Fruit fly (Drosophila melanogaster) Kc167 (cell line): Measurements from ENCODE around the gene Bug22.

ENCODE experiments used
- Myc ChIP-seq: fragments of >200 bp; optimal IDR thresholded peaks from 2 replicates; lab custom pipeline; 2017; ENCODE audit warnings: missing external identifiers
- Sin3A ChIP-seq: fragments of >200 bp; optimal IDR thresholded peaks from 2 replicates; lab custom pipeline; 2018; ENCODE audit warnings: missing external identifiers
- h ChIP-seq: fragments of >200 bp; optimal IDR thresholded peaks from 3 replicates; lab custom pipeline; 2018; ENCODE audit warnings: missing external identifiers
- insv ChIP-seq: fragments of >200 bp; optimal IDR thresholded peaks from 3 replicates; lab custom pipeline; 2018; ENCODE audit warnings: missing external identifiers
- psq ChIP-seq: fragments of >200 bp; optimal IDR thresholded peaks from 2 replicates; lab custom pipeline; 2017; ENCODE audit warnings: missing external identifiers
- ttk ChIP-seq: sonication (Bioruptor generic); optimal IDR thresholded peaks from 2 replicates; lab custom pipeline; 2017; ENCODE audit warnings: missing external identifiers

Bug22 gene

dm6 chr2L:10455944-10456520 lies 25.3 kb upstream of the Bug22 start:
- TF ChIP-seq psq (lab: Kevin White, UChicago) (no peak), insv (no peak), h (lab: Kevin White, UChicago) (no peak), ttk (lab: Kevin White, UChicago) (no peak), Myc (lab: Kevin White, UChicago) (no peak), Sin3A (lab: Kevin White, UChicago) (no peak)

- TF ChIP-seq Myc (lab: Kevin White, UChicago) = no peak
- no peak for TF ChIP-seq h (lab: Kevin White, UChicago)
- TF ChIP-seq insv = no peak
- no peak for TF ChIP-seq ttk (lab: Kevin White, UChicago)
- no peak for TF ChIP-seq psq (lab: Kevin White, UChicago)
- no peak for TF ChIP-seq Sin3A (lab: Kevin White, UChicago)
Observed at dm6 chr2L:10452296-10452695, 21.6 kb upstream of the Bug22 start, which contains the start of gene ppk10. TSS of gene ppk10 (minus strand) at chr2L:10452396.

- TF ChIP-seq ttk (lab: Kevin White, UChicago) = no peak
- TF ChIP-seq h (lab: Kevin White, UChicago) = no peak
- no peak for TF ChIP-seq insv
- TF ChIP-seq Myc (lab: Kevin White, UChicago) = no peak
- no peak for TF ChIP-seq psq (lab: Kevin White, UChicago)
- TF ChIP-seq Sin3A (lab: Kevin White, UChicago) = no peak
Observed at dm6 chr2L:10442048-10442790, 11.5 kb upstream of the Bug22 start, which contains the start of gene loh. TSS of gene loh (plus strand) at chr2L:10442534.

- no peak for TF ChIP-seq Myc (lab: Kevin White, UChicago)
- TF ChIP-seq psq (lab: Kevin White, UChicago) = no peak
- TF ChIP-seq ttk (lab: Kevin White, UChicago) = no peak
- no peak for TF ChIP-seq Sin3A (lab: Kevin White, UChicago)
- TF ChIP-seq insv = no peak
- no peak for TF ChIP-seq h (lab: Kevin White, UChicago)
Observed at dm6 chr2L:10439174-10439573, 8.5 kb upstream of the Bug22 start, which contains the start of gene Nse4. TSS of gene Nse4 (plus strand) at chr2L:10439440.

dm6 chr2L:10437317-10437716 lies 6.6 kb upstream of the Bug22 start, which contains the start of gene STUB1:
TSS of gene STUB1 (plus strand) at chr2L:10437548.
- no peak for TF ChIP-seq ttk (lab: Kevin White, UChicago)
- no peak for TF ChIP-seq h (lab: Kevin White, UChicago)
- TF ChIP-seq insv = no peak
- no peak for TF ChIP-seq Myc (lab: Kevin White, UChicago)
- no peak for TF ChIP-seq psq (lab: Kevin White, UChicago)
- no peak for TF ChIP-seq Sin3A (lab: Kevin White, UChicago)

- TF ChIP-seq h (lab: Kevin White, UChicago) (no peak), ttk (lab: Kevin White, UChicago) (no peak), Sin3A (lab: Kevin White, UChicago) (no peak), insv (no peak), psq (lab: Kevin White, UChicago) (no peak), Myc (lab: Kevin White, UChicago) (no peak)
Observed at dm6 chr2L:10435606-10436160, 5.0 kb upstream of the Bug22 start, which contains the start of the genes TBC1D16 and holn1. TSS of gene TBC1D16 (minus strand) at chr2L:10435656. TSS of gene holn1 (plus strand) at chr2L:10435995.

dm6 chr2L:10428528-10428927 lies 2.2 kb downstream of the Bug22 start, which contains the start of gene CG5188:
TSS of gene CG5188 (plus strand) at chr2L:10428829.
- TF ChIP-seq ttk (lab: Kevin White, UChicago) = no peak
- no peak for TF ChIP-seq Myc (lab: Kevin White, UChicago)
- TF ChIP-seq insv = no peak
- no peak for TF ChIP-seq Sin3A (lab: Kevin White, UChicago)
- no peak for TF ChIP-seq psq (lab: Kevin White, UChicago)
- no peak for TF ChIP-seq h (lab: Kevin White, UChicago)

- TF ChIP-seq ttk (lab: Kevin White, UChicago) (no peak), h (lab: Kevin White, UChicago) (no peak), insv (no peak), Sin3A (lab: Kevin White, UChicago) (no peak), psq (lab: Kevin White, UChicago) (no peak), Myc (lab: Kevin White, UChicago) (no peak)
Observed at dm6 chr2L:10426534-10427048, 4.1 kb downstream of the Bug22 start, which contains the start of the genes SmB and KdelR. TSS of gene SmB (minus strand) at chr2L:10426627. TSS of gene KdelR (plus strand) at chr2L:10426887.

- no peak for TF ChIP-seq h (lab: Kevin White, UChicago)
- TF ChIP-seq Myc (lab: Kevin White, UChicago) = no peak
- TF ChIP-seq psq (lab: Kevin White, UChicago) = no peak
- no peak for TF ChIP-seq insv
- no peak for TF ChIP-seq Sin3A (lab: Kevin White, UChicago)
- TF ChIP-seq ttk (lab: Kevin White, UChicago) = no peak
Observed at dm6 chr2L:10425599-10425998, 5.1 kb downstream of the Bug22 start.

dm6 chr2L:10422643-10423606 lies 7.8 kb downstream of the Bug22 start, which contains the start of the genes pie and Wdfy2:
TSS of gene pie (minus strand) at chr2L:10422780.
TSS of gene Wdfy2 (plus strand) at chr2L:10423291.
- TF ChIP-seq psq (lab: Kevin White, UChicago) (no peak), Sin3A (lab: Kevin White, UChicago) (no peak), ttk (lab: Kevin White, UChicago) (no peak)
